Worm (Caenorhabditis elegans) whole organism, L2 larva: ENCODE results near the gene clec-127.

Source experiments
- aly-2 ChIP-seq: fragments of 150-350 bp; optimal IDR thresholded peaks from 2 replicates; lab custom pipeline; 2014; ENCODE audit warnings: missing biosample characterization, missing genetic modification characterization
- egl-27 ChIP-seq: sonication (generic microtip); optimal IDR thresholded peaks from 3 replicates; lab custom pipeline; 2017; ENCODE audit warnings: missing biosample characterization, missing genetic modification reagents, missing genetic modification characterization
- lin-13 ChIP-seq: fragments of 150-350 bp; optimal IDR thresholded peaks from 2 replicates; lab custom pipeline; 2014; ENCODE audit warnings: missing biosample characterization, missing genetic modification reagents, missing genetic modification characterization
- snpc-4 ChIP-seq: fragments of 150-350 bp; optimal IDR thresholded peaks from 2 replicates; lab custom pipeline; 2014; ENCODE audit warnings: missing biosample characterization, missing genetic modification characterization
- zag-1 ChIP-seq: fragments of 150-350 bp; optimal IDR thresholded peaks from 2 replicates; lab custom pipeline; 2014; ENCODE audit warnings: missing biosample characterization, missing genetic modification characterization

DNA sequence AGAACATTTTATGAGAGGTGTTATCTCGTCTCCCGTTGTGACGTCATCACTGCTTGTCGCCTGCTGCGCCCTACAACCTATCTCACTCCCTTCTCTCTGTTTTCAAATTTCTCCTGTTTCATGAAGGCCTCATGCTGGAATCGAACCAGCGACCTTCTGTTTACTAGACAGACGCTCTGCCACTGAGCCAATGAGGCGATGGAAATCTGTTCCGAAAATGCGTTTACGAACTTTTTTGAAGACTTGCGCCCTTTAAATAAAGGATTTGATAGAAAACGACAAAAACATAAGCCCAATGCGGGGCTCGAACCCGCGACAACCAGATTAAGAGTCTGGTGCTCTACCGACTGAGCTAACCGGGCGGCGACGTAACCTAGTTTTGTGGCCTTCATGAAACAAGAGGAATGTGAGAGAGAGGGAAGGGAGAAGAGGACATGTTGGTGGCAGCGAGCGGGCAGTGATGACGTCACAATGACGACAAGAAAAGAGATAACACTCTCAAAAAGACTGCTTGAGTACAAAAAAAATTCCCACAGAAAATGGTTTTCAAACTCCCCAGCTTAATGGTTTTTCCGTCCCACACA, 50.0 kb downstream of the clec-127 start, which contains the start of gene clec-126:
- TF ChIP-seq egl-27 (tag; lab: Kevin White, UChicago) (peak; percentile 48), lin-13 (peak; percentile 81), snpc-4 (tag; lab: Kevin White, UChicago) (peak; percentile 32), aly-2 (no peak), zag-1 (tag; lab: Kevin White, UChicago) (peak; percentile 15)
